Fruit fly (Drosophila melanogaster) whole organism, prepupa: Measurements from ENCODE around the gene CG17109.

Experiments
- Blimp-1 ChIP-seq: fragments of 200-800 bp; sonication (Bioruptor generic); optimal IDR thresholded peaks from 3 replicates; lab custom pipeline; 2017; ENCODE audit warnings: missing biosample characterization, missing genetic modification characterization, mild to moderate bottlenecking, moderate library complexity, missing genetic modification reagents
- CG11762 ChIP-seq: fragments of 200-800 bp; sonication (Bioruptor generic); optimal IDR thresholded peaks from 3 replicates; lab custom pipeline; 2016; ENCODE audit warnings: missing biosample characterization, missing genetic modification characterization; ENCODE audit not compliant: insufficient read depth
- Ets96B ChIP-seq: fragments of 200-800 bp; optimal IDR thresholded peaks from 2 replicates; lab custom pipeline; 2019; ENCODE audit warnings: missing biosample characterization, mild to moderate bottlenecking, missing genetic modification characterization, moderate library complexity
- fd85E ChIP-seq: fragments of 200-800 bp; sonication (Bioruptor generic); optimal IDR thresholded peaks from 3 replicates; lab custom pipeline; 2016; ENCODE audit warnings: missing biosample characterization, missing genetic modification characterization
- svp ChIP-seq: fragments of 200-800 bp; sonication (Bioruptor generic); peaks from one replicate; lab custom pipeline; 2016; ENCODE audit warnings: missing biosample characterization, missing genetic modification characterization

dm6 chr3R:23058858-23059257 is 36.6 kb upstream of the CG17109 start, which contains the start of gene Ctns:
- TF ChIP-seq CG11762 (GFP tag; lab: Kevin White, UChicago) (no peak), fd85E (GFP tag; lab: Kevin White, UChicago) (no peak), Ets96B (no peak), Blimp-1 (GFP tag; lab: Kevin White, UChicago) (no peak), svp (no peak)
